Fruit fly (Drosophila melanogaster) whole organism, embryonic: ENCODE measurements around the gene CG11891.
A peak's percentile ranks its signal among the peaks of the same experiment; 100 is the strongest.

ENCODE experiments used
- CG1024 ChIP-seq: fragments of 200-800 bp; sonication (Bioruptor generic); IDR thresholded peaks from 2 replicates; pipeline ENCODE4 v1.3.6; 2022; ENCODE audit warnings: missing biosample characterization, missing genetic modification characterization
- CG10267 ChIP-seq: fragments of 200-800 bp; sonication (Bioruptor generic); optimal IDR thresholded peaks from 2 replicates; lab custom pipeline; 2018; ENCODE audit warnings: missing biosample characterization, mild to moderate bottlenecking, missing genetic modification characterization, moderate library complexity
- CG10565 ChIP-seq: fragments of 200-800 bp; sonication (Bioruptor generic); optimal IDR thresholded peaks from 3 replicates; lab custom pipeline; 2016; ENCODE audit warnings: missing biosample characterization, mild to moderate bottlenecking, missing genetic modification characterization
- CG11696 ChIP-seq: fragments of 200-800 bp; sonication (Bioruptor generic); IDR thresholded peaks from 2 replicates; pipeline ENCODE4 v1.3.6; 2022; ENCODE audit warnings: missing biosample characterization, missing genetic modification characterization
- CG11723 ChIP-seq: fragments of 200-800 bp; sonication (Bioruptor generic); optimal IDR thresholded peaks from 2 replicates; lab custom pipeline; 2017; ENCODE audit warnings: missing biosample characterization, mild to moderate bottlenecking, missing genetic modification characterization
- CG12236 ChIP-seq: fragments of 200-800 bp; sonication (Bioruptor generic); optimal IDR thresholded peaks from 2 replicates; lab custom pipeline; 2016; ENCODE audit warnings: missing biosample characterization, missing genetic modification characterization
- CG12391 ChIP-seq: fragments of 200-800 bp; sonication (Bioruptor generic); optimal IDR thresholded peaks from 3 replicates; lab custom pipeline; 2018; ENCODE audit warnings: missing biosample characterization, mild to moderate bottlenecking, missing genetic modification characterization, moderate library complexity
- CG1603 ChIP-seq: fragments of 200-800 bp; sonication (Bioruptor generic); optimal IDR thresholded peaks from 2 replicates; lab custom pipeline; 2019; ENCODE audit warnings: missing biosample characterization, mild to moderate bottlenecking, missing genetic modification characterization, moderate library complexity
- CG17186 ChIP-seq: fragments of 200-800 bp; sonication (Bioruptor generic); optimal IDR thresholded peaks from 3 replicates; lab custom pipeline; 2017; ENCODE audit warnings: missing biosample characterization, missing genetic modification reagents, missing genetic modification characterization
- CG17568 ChIP-seq: fragments of 200-800 bp; sonication (Bioruptor generic); optimal IDR thresholded peaks from 2 replicates; lab custom pipeline; 2018; ENCODE audit warnings: missing biosample characterization, mild to moderate bottlenecking, missing genetic modification characterization, moderate library complexity
- CG1832 ChIP-seq: fragments of 200-800 bp; sonication (Bioruptor generic); optimal IDR thresholded peaks from 2 replicates; lab custom pipeline; 2017; ENCODE audit warnings: missing biosample characterization, mild to moderate bottlenecking, missing genetic modification characterization, inconsistent platforms
- CG2678 ChIP-seq: fragments of 200-800 bp; sonication (Bioruptor generic); optimal IDR thresholded peaks from 3 replicates; lab custom pipeline; 2019; ENCODE audit warnings: missing biosample characterization, mild to moderate bottlenecking, missing genetic modification characterization, moderate library complexity
- CG33557 ChIP-seq: fragments of 200-800 bp; sonication (Bioruptor generic); optimal IDR thresholded peaks from 2 replicates; lab custom pipeline; 2019; ENCODE audit warnings: missing biosample characterization, mild to moderate bottlenecking, missing genetic modification characterization, moderate library complexity
- CG3838 ChIP-seq: fragments of 200-800 bp; sonication (Bioruptor generic); optimal IDR thresholded peaks from 3 replicates; lab custom pipeline; 2016; ENCODE audit warnings: missing biosample characterization, missing genetic modification characterization
- CG43689 ChIP-seq: fragments of 200-800 bp; sonication (Bioruptor generic); IDR thresholded peaks from 2 replicates; pipeline ENCODE4 v1.3.6; 2022; ENCODE audit warnings: missing biosample characterization, missing genetic modification characterization
- CG4820 ChIP-seq: fragments of 200-800 bp; sonication (Bioruptor generic); optimal IDR thresholded peaks from 3 replicates; lab custom pipeline; 2016; ENCODE audit warnings: missing biosample characterization, missing genetic modification characterization
- CG6689 ChIP-seq: fragments of 200-800 bp; sonication (Bioruptor generic); IDR thresholded peaks from 2 replicates; pipeline ENCODE4 v1.3.6; 2022; ENCODE audit warnings: missing biosample characterization, missing genetic modification characterization
- CG7271 ChIP-seq: fragments of 200-800 bp; sonication (Bioruptor generic); optimal IDR thresholded peaks from 2 replicates; lab custom pipeline; 2018; ENCODE audit warnings: missing biosample characterization, mild to moderate bottlenecking, missing genetic modification characterization, moderate library complexity
- CG9817 ChIP-seq: fragments of 200-800 bp; sonication (Bioruptor generic); optimal IDR thresholded peaks from 2 replicates; lab custom pipeline; 2018; ENCODE audit warnings: missing biosample characterization, mild to moderate bottlenecking, missing genetic modification characterization, moderate library complexity
- Chrac-16 ChIP-seq: fragments of 200-800 bp; sonication (Bioruptor generic); optimal IDR thresholded peaks from 3 replicates; lab custom pipeline; 2016; ENCODE audit warnings: missing biosample characterization, missing genetic modification characterization
- Dip2 ChIP-seq: fragments of 200-800 bp; sonication (Bioruptor generic); IDR thresholded peaks from 2 replicates; pipeline ENCODE4 v1.3.6; 2022; ENCODE audit warnings: missing biosample characterization, missing genetic modification characterization
- Eip74EF ChIP-seq, 2 experiments: fragments of 200-800 bp in 1 of 2; fragments of >200 bp in 1 of 2; sonication (Bioruptor generic) in 1 of 2; optimal IDR thresholded peaks; 2 replicates each; lab custom pipeline; 2017 to 2019; ENCODE audit warnings: missing biosample characterization in 2 of 2, missing genetic modification characterization in 2 of 2, mild to moderate bottlenecking in 1 of 2, moderate library complexity in 1 of 2
- Hr51 ChIP-seq, 2 experiments: fragments of 200-800 bp; sonication (Bioruptor generic); optimal IDR thresholded peaks; 2 replicates in 1 of 2; 3 replicates in 1 of 2; lab custom pipeline; 2016 to 2018; ENCODE audit warnings: missing biosample characterization in 2 of 2, missing genetic modification characterization in 2 of 2, mild to moderate bottlenecking in 1 of 2, moderate library complexity in 1 of 2
- NC2α ChIP-seq: fragments of 200-800 bp; sonication (Bioruptor generic); optimal IDR thresholded peaks from 2 replicates; lab custom pipeline; 2016; ENCODE audit warnings: missing biosample characterization, missing genetic modification characterization
- NC2β ChIP-seq: fragments of 200-800 bp; sonication (Bioruptor generic); optimal IDR thresholded peaks from 2 replicates; lab custom pipeline; 2016; ENCODE audit warnings: missing biosample characterization, missing genetic modification characterization
- Nf-YC ChIP-seq: fragments of 200-800 bp; optimal IDR thresholded peaks from 3 replicates; lab custom pipeline; 2019; ENCODE audit warnings: missing biosample characterization, mild to moderate bottlenecking, missing genetic modification characterization, moderate library complexity
- Side ChIP-seq: fragments of 200-800 bp; sonication (Bioruptor generic); optimal IDR thresholded peaks from 2 replicates; lab custom pipeline; 2016; ENCODE audit warnings: missing biosample characterization, missing genetic modification characterization
- Six4 ChIP-seq: fragments of 200-800 bp; sonication (Bioruptor generic); optimal IDR thresholded peaks from 2 replicates; lab custom pipeline; 2016; ENCODE audit warnings: missing biosample characterization, missing genetic modification characterization
- Vsx1 ChIP-seq: fragments of 200-800 bp; sonication (Bioruptor generic); optimal IDR thresholded peaks from 2 replicates; lab custom pipeline; 2017; ENCODE audit warnings: missing biosample characterization, mild to moderate bottlenecking, missing genetic modification characterization, missing genetic modification reagents
- ase ChIP-seq: fragments of 200-800 bp; sonication (Bioruptor generic); IDR thresholded peaks from 3 replicates; pipeline ENCODE4 v1.3.6; 2022; ENCODE audit warnings: missing biosample characterization, missing genetic modification characterization
- bcd ChIP-seq: fragments of 200-800 bp; sonication (Bioruptor generic); optimal IDR thresholded peaks from 2 replicates; lab custom pipeline; 2017; ENCODE audit warnings: missing biosample characterization, mild to moderate bottlenecking, missing genetic modification characterization
- da ChIP-seq: fragments of 200-800 bp; sonication (Bioruptor generic); optimal IDR thresholded peaks from 2 replicates; lab custom pipeline; 2016; ENCODE audit warnings: missing biosample characterization, missing genetic modification characterization
- dysf ChIP-seq: fragments of 200-800 bp; sonication (Bioruptor generic); IDR thresholded peaks from 3 replicates; pipeline ENCODE4 v1.3.6; 2022; ENCODE audit warnings: missing biosample characterization, missing genetic modification characterization
- en ChIP-seq: fragments of 200-800 bp; sonication (Bioruptor generic); optimal IDR thresholded peaks from 2 replicates; lab custom pipeline; 2016; ENCODE audit warnings: missing biosample characterization, missing genetic modification characterization
- fd102C ChIP-seq: fragments of 200-800 bp; sonication (Bioruptor generic); optimal IDR thresholded peaks from 2 replicates; lab custom pipeline; 2018; ENCODE audit warnings: missing biosample characterization, mild to moderate bottlenecking, missing genetic modification characterization, moderate library complexity
- gem ChIP-seq: fragments of 200-800 bp; sonication (Bioruptor generic); optimal IDR thresholded peaks from 2 replicates; lab custom pipeline; 2019; ENCODE audit warnings: missing biosample characterization, mild to moderate bottlenecking, missing genetic modification characterization, moderate library complexity
- gsb ChIP-seq: fragments of 200-800 bp; sonication (Bioruptor generic); IDR thresholded peaks from 2 replicates; pipeline ENCODE4 v1.3.6; 2022; ENCODE audit warnings: missing biosample characterization, missing genetic modification characterization
- hkb ChIP-seq, 2 experiments: fragments of 200-800 bp in 1 of 2; fragments of >200 bp in 1 of 2; sonication (Bioruptor generic) in 1 of 2; IDR thresholded peaks in 1 of 2; optimal IDR thresholded peaks in 1 of 2; 2 replicates each; pipeline versions ENCODE4 v1.3.6 to Lab custom; 2017 to 2022; ENCODE audit warnings: missing biosample characterization in 1 of 2, missing genetic modification characterization in 1 of 2
- jumu ChIP-seq: fragments of 200-800 bp; sonication (Bioruptor generic); optimal IDR thresholded peaks from 3 replicates; lab custom pipeline; 2016; ENCODE audit warnings: missing biosample characterization, missing genetic modification characterization
- kah ChIP-seq: fragments of 200-800 bp; sonication (Bioruptor generic); optimal IDR thresholded peaks from 2 replicates; lab custom pipeline; 2018; ENCODE audit warnings: missing biosample characterization, mild to moderate bottlenecking, missing genetic modification characterization
- pum ChIP-seq: fragments of 200-800 bp; sonication (Bioruptor generic); optimal IDR thresholded peaks from 2 replicates; lab custom pipeline; 2016; ENCODE audit warnings: missing biosample characterization, missing genetic modification characterization
- pzg ChIP-seq: fragments of 200-800 bp; sonication (Bioruptor generic); optimal IDR thresholded peaks from 3 replicates; lab custom pipeline; 2018; ENCODE audit warnings: missing biosample characterization, mild to moderate bottlenecking, missing genetic modification characterization, moderate library complexity
- run ChIP-seq: fragments of 200-800 bp; sonication (Bioruptor generic); optimal IDR thresholded peaks from 3 replicates; lab custom pipeline; 2018; ENCODE audit warnings: missing biosample characterization, mild to moderate bottlenecking, missing genetic modification characterization
- tin ChIP-seq: fragments of 200-800 bp; sonication (Bioruptor generic); optimal IDR thresholded peaks from 3 replicates; lab custom pipeline; 2016; ENCODE audit warnings: missing biosample characterization, missing genetic modification characterization
- tna ChIP-seq: fragments of 200-800 bp; sonication (Bioruptor generic); IDR thresholded peaks from 2 replicates; pipeline ENCODE4 v1.3.6; 2022; ENCODE audit warnings: missing biosample characterization, missing genetic modification characterization; ENCODE audit not compliant: partially characterized antibody
- tx ChIP-seq: fragments of 200-800 bp; sonication (Bioruptor generic); optimal IDR thresholded peaks from 2 replicates; lab custom pipeline; 2016; ENCODE audit warnings: missing biosample characterization, missing genetic modification characterization
- wek ChIP-seq: fragments of 200-800 bp; sonication (Bioruptor generic); optimal IDR thresholded peaks from 3 replicates; lab custom pipeline; 2018; ENCODE audit warnings: missing biosample characterization, mild to moderate bottlenecking, missing genetic modification characterization, moderate library complexity
- z ChIP-seq: fragments of 200-800 bp; sonication (Bioruptor generic); IDR thresholded peaks from 3 replicates; pipeline ENCODE4 v1.3.6; 2022; ENCODE audit warnings: missing biosample characterization, missing genetic modification characterization
- zen ChIP-seq: fragments of 200-800 bp; sonication (Bioruptor generic); optimal IDR thresholded peaks from 3 replicates; lab custom pipeline; 2018; ENCODE audit warnings: missing biosample characterization, mild to moderate bottlenecking, missing genetic modification characterization, moderate library complexity

Gene CG11891

DNA sequence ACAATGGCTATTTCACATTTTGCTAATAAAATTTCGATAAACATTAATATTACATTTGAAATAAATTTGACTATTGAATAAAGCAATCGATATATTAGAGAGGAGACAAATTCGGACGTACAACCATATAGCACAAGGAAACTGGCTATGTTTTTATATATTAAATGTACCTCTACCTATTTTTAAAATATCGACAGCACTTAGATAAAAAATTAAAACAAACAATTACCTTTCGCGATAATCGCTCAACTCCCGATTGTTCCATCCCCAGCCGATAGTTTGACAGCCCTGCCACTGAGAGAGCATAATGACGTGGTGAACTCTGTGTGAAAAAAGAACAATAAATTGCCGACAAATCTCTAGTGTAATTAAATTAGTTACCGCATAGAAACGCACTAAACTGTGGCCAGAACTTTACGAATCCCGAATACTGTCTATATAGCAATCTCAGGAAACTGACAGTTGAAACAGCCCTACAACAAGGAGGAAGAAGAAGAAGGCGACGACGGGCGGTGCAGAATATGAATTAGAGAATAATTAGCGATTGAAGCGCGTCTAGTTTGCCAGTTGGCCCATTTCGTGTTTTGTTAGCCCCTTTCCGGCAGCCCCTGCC lies 11.3 kb upstream of the CG11891 start, which contains the start of gene CG11857 (continued):
- peak; percentile 99 for TF ChIP-seq tin (GFP tag; lab: Kevin White, UChicago)
- TF ChIP-seq Hr51 (GFP tag; optimal IDR thresholded peaks at IDR 0.05; lab: Kevin White, UChicago) = peak; percentile 96 to 99
- TF ChIP-seq tna (GFP tag; lab: Robert Waterston, UW) = peak; percentile 99
- TF ChIP-seq pum (GFP tag; lab: Kevin White, UChicago) = peak; percentile 99
- TF ChIP-seq da (GFP tag; lab: Kevin White, UChicago) = peak; percentile 95
- TF ChIP-seq Vsx1 (GFP tag; lab: Kevin White, UChicago) = peak; percentile 88
- TF ChIP-seq CG2678 = peak; percentile 98
- peak; percentile 94 for TF ChIP-seq CG17186 (GFP tag; lab: Kevin White, UChicago)
- peak; percentile 95 for TF ChIP-seq CG7271 (tag; lab: Kevin White, UChicago)
- TF ChIP-seq CG4820 (GFP tag; lab: Kevin White, UChicago) = peak; percentile 97
- peak; percentile 99 for TF ChIP-seq dysf
- peak; percentile 99 for TF ChIP-seq gem (tag; lab: Kevin White, UChicago)
- peak; percentile 96 for TF ChIP-seq NC2β (GFP tag; lab: Kevin White, UChicago)
- TF ChIP-seq Chrac-16 (GFP tag; lab: Kevin White, UChicago) = peak; percentile 99
- TF ChIP-seq kah = peak; percentile 84
- TF ChIP-seq z (GFP tag; lab: Robert Waterston, UW) = peak; percentile 70; the same call in 2 of the 3 replicates
- TF ChIP-seq CG33557 = peak; percentile 96
- TF ChIP-seq fd102C = peak; percentile 79
- TF ChIP-seq en (GFP tag; lab: Kevin White, UChicago) = peak; percentile 90
- peak in 1 of 2 experiments; percentile 85 for TF ChIP-seq Eip74EF (GFP tag; optimal IDR thresholded peaks at IDR 0.05; lab: Kevin White, UChicago)
- peak; percentile 99 for TF ChIP-seq ase
- peak; percentile 80 for TF ChIP-seq Dip2
- peak; percentile 87 for TF ChIP-seq Nf-YC (tag; lab: Kevin White, UChicago)
- peak; percentile 89 for TF ChIP-seq CG11696 (GFP tag; lab: Robert Waterston, UW)
- TF ChIP-seq CG1024 (GFP tag; lab: Robert Waterston, UW) = peak; percentile 95
- peak; percentile 94 for TF ChIP-seq CG11723 (GFP tag; lab: Kevin White, UChicago)
- peak; percentile 97 for TF ChIP-seq bcd
- peak; percentile 95 for TF ChIP-seq CG3838 (GFP tag; lab: Kevin White, UChicago)
- peak; percentile 97 for TF ChIP-seq gsb (GFP tag; lab: Robert Waterston, UW)
- peak; percentile 97 for TF ChIP-seq jumu (GFP tag; lab: Kevin White, UChicago)
- peak; percentile 97 for TF ChIP-seq Six4 (GFP tag; lab: Kevin White, UChicago)
- peak; percentile 91 for TF ChIP-seq CG10565 (GFP tag; lab: Kevin White, UChicago)
- peak; percentile 93 for TF ChIP-seq CG43689 (GFP tag; lab: Robert Waterston, UW)
- peak; percentile 96 for TF ChIP-seq tx (GFP tag; lab: Kevin White, UChicago)
- peak; percentile 94 for TF ChIP-seq CG10267
- TF ChIP-seq CG12391 = peak; percentile 99
- TF ChIP-seq CG1832 = no peak
- TF ChIP-seq wek (GFP tag; lab: Kevin White, UChicago) = peak; percentile 79
- TF ChIP-seq zen (tag; lab: Kevin White, UChicago) = peak; percentile 99
- peak; percentile 89 for TF ChIP-seq pzg
- TF ChIP-seq CG9817 (tag; lab: Kevin White, UChicago) = peak; percentile 99
- peak; percentile 90 for TF ChIP-seq NC2α (GFP tag; lab: Kevin White, UChicago)
- peak; percentile 80 for TF ChIP-seq run (tag; lab: Kevin White, UChicago)
- no peak for TF ChIP-seq CG17568 (GFP tag; lab: Kevin White, UChicago)
- TF ChIP-seq CG6689 (GFP tag; lab: Robert Waterston, UW) = peak; percentile 98
- TF ChIP-seq hkb (optimal IDR thresholded peaks at IDR 0.05; lab: Kevin White, UChicago) = no peak
- peak; percentile 98 for TF ChIP-seq hkb (GFP tag; IDR thresholded peaks at IDR 0.05; lab: Robert Waterston, UW)
- peak; percentile 94 for TF ChIP-seq CG12236 (GFP tag; lab: Kevin White, UChicago)
- peak; percentile 97 for TF ChIP-seq CG1603 (tag; lab: Kevin White, UChicago)
- peak; percentile 95 for TF ChIP-seq Side (GFP tag; lab: Kevin White, UChicago)
